Worm (Caenorhabditis elegans): ENCODE results near the gene acs-20.

ce11 chrIV:12428467-12428866, 30.0 kb upstream of the acs-20 start, which contains the start of gene col-130:
- no peak for TF ChIP-seq tbx-9 (tag; optimal IDR thresholded peaks at IDR 0.05; ENCODE audit: borderline replicate concordance)
- no peak for TF ChIP-seq unc-62 (GFP tag; optimal IDR thresholded peaks at IDR 0.05)
- no peak for TF ChIP-seq Y95B8A.8 (GFP tag; IDR thresholded peaks at IDR 0.05)
- no peak for TF ChIP-seq attf-6 (GFP tag; IDR thresholded peaks at IDR 0.05)
- no peak for TF ChIP-seq bed-2 (GFP tag; IDR thresholded peaks at IDR 0.05)
- no peak for TF ChIP-seq egl-44 (GFP tag; IDR thresholded peaks at IDR 0.05)
- no peak for TF ChIP-seq atf-7 (tag; optimal IDR thresholded peaks at IDR 0.05)
- no peak for TF ChIP-seq F39B2.1 (GFP tag; IDR thresholded peaks at IDR 0.05)
